Worm (Caenorhabditis elegans): ENCODE measurements around the gene hars-1.

The hars-1 gene

ce11 chrIV:10864031-10864430 lies 5.3 kb downstream of the hars-1 start, which contains the start of gene nish-1:
TSS of gene nish-1 (plus strand) at chrIV:10864331.
- TF ChIP-seq F57C9.4 (tag; optimal IDR thresholded peaks at IDR 0.05) = no peak
- no peak for TF ChIP-seq B0336.3 (GFP tag; IDR thresholded peaks at IDR 0.05)

ce11 chrIV:10867370-10868146 lies 8.8 kb downstream of the hars-1 start:
- TF ChIP-seq ZK185.1 (tag; optimal IDR thresholded peaks at IDR 0.05; ENCODE audit: poor library complexity, severe bottlenecking) = no peak
- no peak for TF ChIP-seq madf-10 (tag; optimal IDR thresholded peaks at IDR 0.05)
- TF ChIP-seq nfyb-1 (GFP tag; IDR thresholded peaks at IDR 0.05) = no peak
- no peak for TF ChIP-seq efl-1 (GFP tag; optimal IDR thresholded peaks at IDR 0.05)
- TF ChIP-seq nhr-120 (GFP tag; IDR thresholded peaks at IDR 0.05) = no peak
- TF ChIP-seq chd-7 (tag; optimal IDR thresholded peaks at IDR 0.05) = no peak
- no peak for TF ChIP-seq B0336.3 (GFP tag; IDR thresholded peaks at IDR 0.05)
- no peak for TF ChIP-seq F52B5.7 (tag; optimal IDR thresholded peaks at IDR 0.05)
- TF ChIP-seq lin-54 (GFP tag; optimal IDR thresholded peaks at IDR 0.05) = no peak
- no peak for TF ChIP-seq F22D6.2 (tag; optimal IDR thresholded peaks at IDR 0.05)
- TF ChIP-seq ztf-22 (GFP tag; optimal IDR thresholded peaks at IDR 0.05) = no peak
- TF ChIP-seq nhr-90 (tag; optimal IDR thresholded peaks at IDR 0.05) = no peak
- TF ChIP-seq attf-6 (GFP tag; IDR thresholded peaks at IDR 0.05) = no peak
- no peak for TF ChIP-seq Y79H2A.3 (GFP tag; conservative IDR thresholded peaks at IDR 0.05)

- TF ChIP-seq ceh-79 (tag; optimal IDR thresholded peaks at IDR 0.05) (no peak), bed-1 (GFP tag; IDR thresholded peaks at IDR 0.05) (no peak), ztf-3 (GFP tag; optimal IDR thresholded peaks at IDR 0.05) (no peak), ztf-25 (GFP tag; IDR thresholded peaks at IDR 0.05) (no peak), cebp-2 (GFP tag; IDR thresholded peaks at IDR 0.05) (no peak), F22D6.2 (tag; optimal IDR thresholded peaks at IDR 0.05) (no peak), nhr-90 (tag; optimal IDR thresholded peaks at IDR 0.05) (no peak), mes-4 (tag; optimal IDR thresholded peaks at IDR 0.05) (no peak), nhr-80 (tag; optimal IDR thresholded peaks at IDR 0.05) (no peak), attf-6 (GFP tag; IDR thresholded peaks at IDR 0.05) (no peak)
These were observed 10.0 kb downstream of the hars-1 start, which contains the start of gene F13E9.11 for ce11 chrIV:10868629-10869251. TSS of gene F13E9.11 (minus strand) at chrIV:10869135.

ce11 chrIV:10869642-10870041 lies 10.9 kb downstream of the hars-1 start:
- no peak for TF ChIP-seq athp-1 (tag; optimal IDR thresholded peaks at IDR 0.05)
- no peak for TF ChIP-seq lsl-1 (GFP tag; optimal IDR thresholded peaks at IDR 0.05)
- TF ChIP-seq lin-40 (tag; optimal IDR thresholded peaks at IDR 0.05) = no peak
- TF ChIP-seq K12H6.12 (tag; optimal IDR thresholded peaks at IDR 0.05) = no peak
- no peak for TF ChIP-seq ztf-3 (GFP tag; optimal IDR thresholded peaks at IDR 0.05)

- TF ChIP-seq gei-17 (GFP tag; optimal IDR thresholded peaks at IDR 0.05) = no peak
- no peak for TF ChIP-seq ceh-40 (GFP tag; IDR thresholded peaks at IDR 0.05)
- TF ChIP-seq zim-3 (tag; optimal IDR thresholded peaks at IDR 0.05) = no peak
- no peak for TF ChIP-seq lin-40 (tag; optimal IDR thresholded peaks at IDR 0.05)
- TF ChIP-seq B0019.2 (GFP tag; conservative IDR thresholded peaks at IDR 0.05) = no peak
- TF ChIP-seq aptf-3 (GFP tag; IDR thresholded peaks at IDR 0.05) = no peak
- no peak for TF ChIP-seq ceh-27 (GFP tag; optimal IDR thresholded peaks at IDR 0.05)
- no peak for TF ChIP-seq lin-54 (GFP tag; optimal IDR thresholded peaks at IDR 0.05)
- TF ChIP-seq let-526 (GFP tag; IDR thresholded peaks at IDR 0.05) = no peak
- TF ChIP-seq F49E8.2 (tag; optimal IDR thresholded peaks at IDR 0.05; ENCODE audit: insufficient read depth) = no peak
- TF ChIP-seq cebp-1 (GFP tag; IDR thresholded peaks at IDR 0.05) = no peak
- no peak for TF ChIP-seq cebp-1 (tag; optimal IDR thresholded peaks at IDR 0.05)
These were observed 11.4 kb downstream of the hars-1 start for ce11 chrIV:10870158-10870557.

Measured in whole organism, young adult.